Worm (Caenorhabditis elegans) whole organism, early embryonic: ENCODE results near the gene K02D3.1.
A peak's percentile ranks its signal among the peaks of the same experiment; 100 is the strongest.

Experiments used
- B0310.2 ChIP-seq: sonication (generic microtip); optimal IDR thresholded peaks from 2 replicates; lab custom pipeline; 2016; ENCODE audit warnings: mild to moderate bottlenecking, missing genetic modification characterization, missing compliant biosample characterization
- F13C5.2 ChIP-seq: sonication (generic microtip); optimal IDR thresholded peaks from 2 replicates; lab custom pipeline; 2017; ENCODE audit warnings: mild to moderate bottlenecking, missing genetic modification characterization, inconsistent platforms, missing compliant biosample characterization
- aly-1 ChIP-seq: sonication (generic microtip); optimal IDR thresholded peaks from 2 replicates; lab custom pipeline; 2016; ENCODE audit warnings: missing genetic modification characterization, missing compliant biosample characterization
- ama-1 ChIP-seq: fragments of 150-350 bp; optimal IDR thresholded peaks from 2 replicates; lab custom pipeline; 2014
- ceh-13 ChIP-seq: fragments of 200-800 bp; sonication (Bioruptor generic); optimal IDR thresholded peaks from 2 replicates; lab custom pipeline; 2018; ENCODE audit warnings: mild to moderate bottlenecking, missing genetic modification characterization, missing compliant biosample characterization
- ceh-36 ChIP-seq: sonication (generic microtip); optimal IDR thresholded peaks from 2 replicates; lab custom pipeline; 2016; ENCODE audit warnings: missing genetic modification characterization, inconsistent platforms, missing compliant biosample characterization
- ets-7 ChIP-seq: sonication (generic microtip); optimal IDR thresholded peaks from 2 replicates; lab custom pipeline; 2016; ENCODE audit warnings: missing genotype, missing genetic modification characterization, missing compliant biosample characterization
- flt-1 ChIP-seq: fragments of 200-800 bp; sonication (Bioruptor generic); IDR thresholded peaks from 2 replicates; pipeline ENCODE4 v1.3.6; 2022; ENCODE audit warnings: missing genetic modification characterization, missing compliant biosample characterization
- hmbx-1 ChIP-seq: sonication (generic microtip); optimal IDR thresholded peaks from 2 replicates; lab custom pipeline; 2016; ENCODE audit warnings: mild to moderate bottlenecking, missing genetic modification characterization, missing compliant biosample characterization
- hmg-4 ChIP-seq: fragments of 200-800 bp; sonication (Bioruptor generic); optimal IDR thresholded peaks from 2 replicates; lab custom pipeline; 2018; ENCODE audit warnings: mild to moderate bottlenecking, missing genetic modification characterization, missing compliant biosample characterization
- hnd-1 ChIP-seq: sonication (generic microtip); optimal IDR thresholded peaks from 2 replicates; lab custom pipeline; 2016; ENCODE audit warnings: missing genetic modification characterization, missing compliant biosample characterization
- pes-1 ChIP-seq: fragments of 200-800 bp; sonication (Bioruptor generic); IDR thresholded peaks from 2 replicates; pipeline ENCODE4 v1.3.6; 2022; ENCODE audit warnings: missing genetic modification reagents, missing genetic modification characterization, missing compliant biosample characterization
- scrt-1 ChIP-seq: fragments of 200-800 bp; sonication (Bioruptor generic); IDR thresholded peaks from 2 replicates; pipeline ENCODE4 v1.3.6; 2022; ENCODE audit warnings: missing genetic modification characterization, missing compliant biosample characterization
- sea-1 ChIP-seq: fragments of 200-800 bp; sonication (Bioruptor generic); conservative IDR thresholded peaks from 2 replicates; pipeline ENCODE4 v1.3.6; 2022; ENCODE audit warnings: missing genetic modification characterization, missing compliant biosample characterization
- tbx-11 ChIP-seq: fragments of 200-800 bp; sonication (Bioruptor generic); IDR thresholded peaks from 2 replicates; pipeline ENCODE4 v1.3.6; 2022; ENCODE audit warnings: missing genetic modification characterization, missing compliant biosample characterization
- tbx-37 ChIP-seq: fragments of 200-800 bp; sonication (Bioruptor generic); conservative IDR thresholded peaks from 2 replicates; pipeline ENCODE4 v1.3.6; 2022; ENCODE audit warnings: missing genetic modification reagents, missing genetic modification characterization, missing compliant biosample characterization
- tra-4 ChIP-seq: sonication (generic microtip); optimal IDR thresholded peaks from 2 replicates; lab custom pipeline; 2017; ENCODE audit warnings: missing genetic modification characterization, missing compliant biosample characterization

The K02D3.1 gene

DNA sequence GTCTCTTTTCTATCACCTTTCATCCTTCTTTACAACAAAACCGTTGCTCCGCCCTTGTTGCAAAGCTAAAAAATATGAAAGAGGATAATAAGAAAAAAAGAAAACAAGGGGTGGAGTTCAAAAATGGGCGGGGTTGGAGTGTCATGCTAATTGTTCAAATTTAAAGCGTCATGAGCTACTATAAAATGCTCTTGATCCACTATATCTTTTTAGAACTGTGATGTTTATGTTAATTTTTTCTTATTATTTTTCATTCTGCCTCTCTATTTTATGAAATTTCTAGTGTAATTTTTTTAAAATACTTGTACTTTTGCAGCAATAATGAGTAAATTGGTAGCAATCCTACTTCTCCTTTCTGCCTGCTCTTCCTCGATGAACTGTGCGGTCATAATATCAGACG is at the start of gene K02D3.1:
Gene K02D3.1, plus strand, starts transcription at position 301 of the 400 bp plus-strand sequence.
- no peak for TF ChIP-seq ceh-13 (GFP tag; lab: Kevin White, UChicago)

DNA sequence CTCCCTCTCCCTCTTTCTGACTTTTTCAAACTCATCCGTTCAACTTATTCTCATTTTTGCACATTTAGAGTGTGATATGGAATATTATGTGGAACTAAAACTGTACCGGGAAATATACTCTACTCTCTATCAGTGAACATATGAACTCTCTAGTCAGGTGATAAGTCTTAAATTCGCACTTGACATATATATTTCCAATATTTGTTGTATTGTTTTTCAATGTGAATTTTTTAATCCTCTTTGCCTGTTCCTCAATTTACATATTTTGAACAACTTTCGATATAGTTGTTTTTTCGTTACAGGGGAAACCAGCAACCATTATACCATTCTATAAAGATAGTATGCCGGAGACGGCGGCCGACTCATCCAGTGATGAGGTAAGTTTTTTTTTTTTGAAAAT is 46.5 kb upstream of the K02D3.1 start, which contains the start of gene C04A11.1:
Gene C04A11.1, plus strand, starts transcription at position 301 of the 400 bp plus-strand sequence.
- TF ChIP-seq tbx-37 (GFP tag; lab: Robert Waterston, UW) (no peak), pes-1 (GFP tag; lab: Robert Waterston, UW) (no peak), hnd-1 (tag; lab: Kevin White, UChicago) (no peak), tbx-11 (GFP tag; lab: Robert Waterston, UW) (no peak), B0310.2 (tag; lab: Kevin White, UChicago) (no peak), hmbx-1 (tag; lab: Kevin White, UChicago) (no peak), aly-1 (tag; lab: Kevin White, UChicago) (no peak), ceh-13 (GFP tag; lab: Kevin White, UChicago) (no peak), sea-1 (GFP tag; lab: Robert Waterston, UW) (no peak), flt-1 (no peak), scrt-1 (GFP tag; lab: Robert Waterston, UW) (no peak), ets-7 (tag; lab: Kevin White, UChicago) (no peak), ceh-36 (tag; lab: Kevin White, UChicago) (no peak), hmg-4 (GFP tag; lab: Kevin White, UChicago) (no peak), ama-1 (lab: Kevin White, UChicago) (no peak), F13C5.2 (tag; lab: Kevin White, UChicago) (no peak), tra-4 (tag; lab: Kevin White, UChicago) (no peak)

DNA sequence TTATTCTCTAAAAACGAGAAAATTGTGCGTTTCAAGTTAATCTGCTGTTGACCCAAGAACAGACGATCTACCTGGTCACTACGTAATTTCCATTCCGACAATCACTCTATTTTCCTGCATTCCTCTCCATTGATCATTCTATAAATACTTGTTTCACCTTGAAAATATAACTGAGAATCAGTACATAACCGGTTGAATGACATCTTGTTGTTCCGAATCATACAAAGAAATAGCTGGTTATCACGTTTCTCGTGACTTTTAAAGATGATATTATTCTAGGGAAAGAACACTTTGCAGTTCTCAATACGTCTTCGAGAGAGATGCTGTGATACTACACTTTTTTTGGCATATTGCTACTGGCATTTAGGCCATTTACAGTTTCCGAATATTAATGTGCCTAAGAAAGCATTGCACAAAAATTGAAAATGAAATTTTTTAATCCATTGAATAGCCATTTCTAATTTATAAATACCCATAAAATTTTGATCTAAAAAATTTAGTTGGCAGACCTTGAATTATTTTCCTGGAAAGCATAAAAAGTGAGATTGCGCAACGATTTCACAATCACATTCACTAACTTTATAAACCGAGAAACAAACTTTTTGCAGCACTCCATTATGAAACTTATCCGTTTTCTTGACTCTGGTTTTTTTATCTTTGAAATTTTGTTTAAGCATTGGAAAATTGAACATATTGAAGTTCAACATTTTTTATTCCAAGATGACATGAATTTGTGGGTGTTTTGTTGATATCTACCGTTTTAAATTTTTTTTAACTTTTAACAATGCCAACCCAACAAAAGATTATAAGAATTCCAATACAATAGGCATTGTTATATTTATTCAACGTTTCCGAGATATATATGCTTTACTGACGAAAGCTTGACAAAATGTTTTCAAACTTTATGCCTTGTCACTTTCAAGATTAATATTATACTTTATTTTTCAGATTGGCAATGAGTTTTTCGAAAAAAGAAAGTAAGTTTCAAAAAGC is 42.8 kb upstream of the K02D3.1 start, which contains the start of gene C04A11.5:
Gene C04A11.5, plus strand, starts transcription at position 943 of the 993 bp plus-strand sequence.
- no peak for TF ChIP-seq hnd-1 (tag; lab: Kevin White, UChicago)
- TF ChIP-seq scrt-1 (GFP tag; lab: Robert Waterston, UW) = no peak
- TF ChIP-seq tbx-11 (GFP tag; lab: Robert Waterston, UW) = no peak
- no peak for TF ChIP-seq tbx-37 (GFP tag; lab: Robert Waterston, UW)
- no peak for TF ChIP-seq sea-1 (GFP tag; lab: Robert Waterston, UW)
- TF ChIP-seq F13C5.2 (tag; lab: Kevin White, UChicago) = no peak
- no peak for TF ChIP-seq hmg-4 (GFP tag; lab: Kevin White, UChicago)
- no peak for TF ChIP-seq ets-7 (tag; lab: Kevin White, UChicago)
- TF ChIP-seq ceh-13 (GFP tag; lab: Kevin White, UChicago) = no peak

DNA sequence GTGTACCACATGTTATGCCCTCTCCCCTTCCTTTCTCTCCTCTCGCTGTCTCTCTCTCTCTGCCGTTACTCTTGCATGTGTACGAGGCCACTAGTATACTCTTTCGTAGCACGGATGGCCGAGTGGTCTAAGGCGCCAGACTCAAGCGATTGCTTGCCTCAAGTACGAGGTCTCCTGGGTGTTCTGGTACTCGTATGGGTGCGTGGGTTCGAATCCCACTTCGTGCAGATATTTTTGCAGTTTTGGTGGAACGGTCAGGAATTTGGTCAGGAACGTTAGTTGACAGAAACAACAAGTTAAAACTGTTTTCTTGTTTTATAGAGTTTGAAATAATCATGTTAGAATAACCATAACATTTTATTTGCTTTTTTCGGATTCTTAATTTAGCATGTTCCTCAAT is 41.3 kb upstream of the K02D3.1 start:
- TF ChIP-seq sea-1 (GFP tag; lab: Robert Waterston, UW) (peak; percentile 100), hmg-4 (GFP tag; lab: Kevin White, UChicago) (peak; percentile 100), ets-7 (tag; lab: Kevin White, UChicago) (peak; percentile 97), hnd-1 (tag; lab: Kevin White, UChicago) (peak; percentile 96), flt-1 (peak; percentile 99), pes-1 (GFP tag; lab: Robert Waterston, UW) (peak; percentile 99), ceh-36 (tag; lab: Kevin White, UChicago) (peak; percentile 97), F13C5.2 (tag; lab: Kevin White, UChicago) (peak; percentile 100), aly-1 (tag; lab: Kevin White, UChicago) (peak; percentile 99), B0310.2 (tag; lab: Kevin White, UChicago) (peak; percentile 99), tra-4 (tag; lab: Kevin White, UChicago) (peak; percentile 98), ama-1 (lab: Kevin White, UChicago) (no peak), tbx-37 (GFP tag; lab: Robert Waterston, UW) (peak; percentile 99), hmbx-1 (tag; lab: Kevin White, UChicago) (peak; percentile 94), ceh-13 (GFP tag; lab: Kevin White, UChicago) (peak; percentile 99), tbx-11 (GFP tag; lab: Robert Waterston, UW) (peak; percentile 99), scrt-1 (GFP tag; lab: Robert Waterston, UW) (peak; percentile 100)

DNA sequence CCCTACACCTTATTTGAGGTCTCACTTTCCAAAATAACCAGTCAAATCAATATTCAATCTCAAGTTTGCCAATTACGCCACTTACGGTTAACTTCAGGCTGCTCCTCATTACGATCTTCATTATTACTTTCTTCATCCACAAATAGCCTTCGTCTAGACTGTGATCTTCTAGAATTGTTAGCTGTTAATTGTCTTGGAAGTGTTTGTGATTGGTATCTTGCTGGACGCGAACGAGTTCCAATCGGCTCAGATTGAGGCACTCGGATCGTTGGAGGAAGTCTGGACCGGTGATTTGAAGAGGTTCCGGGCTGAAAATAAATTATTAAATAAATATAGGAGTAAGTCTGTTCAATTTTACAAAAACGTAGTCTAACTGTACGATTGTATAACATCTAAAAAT is 39.8 kb upstream of the K02D3.1 start:
- no peak for TF ChIP-seq pes-1 (GFP tag; lab: Robert Waterston, UW)
- TF ChIP-seq hnd-1 (tag; lab: Kevin White, UChicago) = no peak
- TF ChIP-seq hmbx-1 (tag; lab: Kevin White, UChicago) = no peak
- no peak for TF ChIP-seq ceh-36 (tag; lab: Kevin White, UChicago)
- no peak for TF ChIP-seq scrt-1 (GFP tag; lab: Robert Waterston, UW)
- TF ChIP-seq tra-4 (tag; lab: Kevin White, UChicago) = no peak
- TF ChIP-seq flt-1 = no peak
- no peak for TF ChIP-seq ama-1 (lab: Kevin White, UChicago)
- no peak for TF ChIP-seq tbx-11 (GFP tag; lab: Robert Waterston, UW)
- TF ChIP-seq aly-1 (tag; lab: Kevin White, UChicago) = no peak
- no peak for TF ChIP-seq tbx-37 (GFP tag; lab: Robert Waterston, UW)
- no peak for TF ChIP-seq B0310.2 (tag; lab: Kevin White, UChicago)
- no peak for TF ChIP-seq sea-1 (GFP tag; lab: Robert Waterston, UW)
- TF ChIP-seq ceh-13 (GFP tag; lab: Kevin White, UChicago) = no peak
- no peak for TF ChIP-seq hmg-4 (GFP tag; lab: Kevin White, UChicago)
- no peak for TF ChIP-seq ets-7 (tag; lab: Kevin White, UChicago)
- TF ChIP-seq F13C5.2 (tag; lab: Kevin White, UChicago) = no peak

DNA sequence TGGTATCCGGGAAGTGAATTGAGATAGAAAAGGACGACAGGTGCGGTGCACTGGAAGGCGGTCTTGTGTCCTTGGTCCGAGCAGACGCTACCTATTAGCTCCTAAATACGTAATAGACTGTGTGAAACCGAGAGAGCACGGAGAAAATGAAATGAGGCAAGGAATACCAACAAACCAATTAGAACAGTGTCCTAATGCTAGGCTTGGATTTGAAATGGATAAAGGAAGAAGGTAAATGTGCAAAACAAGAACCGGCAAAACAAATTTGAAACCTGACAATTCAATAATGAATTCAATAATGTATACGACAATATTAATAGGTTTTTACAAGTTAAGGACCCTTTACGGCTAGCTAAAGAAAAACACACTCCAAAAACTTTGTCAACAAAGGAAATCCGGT is 38.0 kb upstream of the K02D3.1 start, which contains the start of gene C04A11.2:
Gene C04A11.2, minus strand, starts transcription at position 101 of the 400 bp plus-strand sequence.
- TF ChIP-seq B0310.2 (tag; lab: Kevin White, UChicago) (no peak), hmg-4 (GFP tag; lab: Kevin White, UChicago) (no peak), sea-1 (GFP tag; lab: Robert Waterston, UW) (no peak), ceh-13 (GFP tag; lab: Kevin White, UChicago) (no peak), ama-1 (lab: Kevin White, UChicago) (no peak), ets-7 (tag; lab: Kevin White, UChicago) (no peak), pes-1 (GFP tag; lab: Robert Waterston, UW) (no peak), tbx-37 (GFP tag; lab: Robert Waterston, UW) (no peak), hmbx-1 (tag; lab: Kevin White, UChicago) (no peak), aly-1 (tag; lab: Kevin White, UChicago) (no peak), tra-4 (tag; lab: Kevin White, UChicago) (no peak), F13C5.2 (tag; lab: Kevin White, UChicago) (no peak), hnd-1 (tag; lab: Kevin White, UChicago) (no peak), ceh-36 (tag; lab: Kevin White, UChicago) (no peak), flt-1 (no peak), tbx-11 (GFP tag; lab: Robert Waterston, UW) (no peak), scrt-1 (GFP tag; lab: Robert Waterston, UW) (no peak)
